Fruit fly (Drosophila melanogaster): ENCODE measurements around the gene ZC3H3.

The ZC3H3 gene

dm6 chr3L:8547104-8547523 lies 37.6 kb upstream of the ZC3H3 start (continued):
- peak; percentile 73 for TF ChIP-seq CG5180 (GFP tag; optimal IDR thresholded peaks at IDR 0.05)
- peak; percentile 79 for TF ChIP-seq CG4820 (GFP tag; optimal IDR thresholded peaks at IDR 0.05)
- TF ChIP-seq CG3163 (GFP tag; optimal IDR thresholded peaks at IDR 0.05) = no peak
- peak; percentile 73 for TF ChIP-seq CG17612 (GFP tag; IDR thresholded peaks at IDR 0.05)
- peak; percentile 80 for TF ChIP-seq caup (GFP tag; optimal IDR thresholded peaks at IDR 0.05; ENCODE audit: severe bottlenecking)
- peak; percentile 70 for TF ChIP-seq Usf (GFP tag; optimal IDR thresholded peaks at IDR 0.05)
- TF ChIP-seq CG1832 (GFP tag; optimal IDR thresholded peaks at IDR 0.05) = no peak
- peak; percentile 53 for TF ChIP-seq Six4 (GFP tag; optimal IDR thresholded peaks at IDR 0.05)
- TF ChIP-seq run (tag; optimal IDR thresholded peaks at IDR 0.05) = peak; percentile 79
- peak; percentile 54; the same call in 1 of the 2 replicates for TF ChIP-seq Oaz (GFP tag; IDR thresholded peaks at IDR 0.05)
- TF ChIP-seq nerfin-1 (tag; optimal IDR thresholded peaks at IDR 0.05) = peak; percentile 79
- TF ChIP-seq her (GFP tag; optimal IDR thresholded peaks at IDR 0.05) = peak; percentile 53
- TF ChIP-seq ap (GFP tag; IDR thresholded peaks at IDR 0.05) = peak; percentile 66
- TF ChIP-seq Meics (GFP tag; optimal IDR thresholded peaks at IDR 0.05) = peak; percentile 92
- TF ChIP-seq pb (GFP tag; optimal IDR thresholded peaks at IDR 0.05) = peak; percentile 59
- peak; percentile 63 for TF ChIP-seq ssp (GFP tag; IDR thresholded peaks at IDR 0.05)
- TF ChIP-seq CG2678 (tag; optimal IDR thresholded peaks at IDR 0.05) = peak; percentile 95
- peak; percentile 55 for TF ChIP-seq en (GFP tag; optimal IDR thresholded peaks at IDR 0.05)
- TF ChIP-seq Mes4 (GFP tag; optimal IDR thresholded peaks at IDR 0.05) = peak; percentile 57
- peak; percentile 51; the same call in 1 of the 2 replicates for TF ChIP-seq CG17328 (GFP tag; IDR thresholded peaks at IDR 0.05)
- TF ChIP-seq nmo (GFP tag; optimal IDR thresholded peaks at IDR 0.05) = peak; percentile 90
- TF ChIP-seq Atf6 (GFP tag; IDR thresholded peaks at IDR 0.05) = peak; percentile 90
- peak; percentile 78 for TF ChIP-seq CG8281 (tag; optimal IDR thresholded peaks at IDR 0.05)
- TF ChIP-seq CG3726 (GFP tag; IDR thresholded peaks at IDR 0.05) = peak; percentile 79; the same call in 1 of the 3 replicates
- TF ChIP-seq pros (GFP tag; optimal IDR thresholded peaks at IDR 0.05) = no peak
- TF ChIP-seq cad (GFP tag; optimal IDR thresholded peaks at IDR 0.05) = no peak
- peak; percentile 69 for TF ChIP-seq Antp (GFP tag; optimal IDR thresholded peaks at IDR 0.05)
- no peak for TF ChIP-seq yki (optimal IDR thresholded peaks at IDR 0.05)
- peak; percentile 55 for TF ChIP-seq CG10321 (GFP tag; IDR thresholded peaks at IDR 0.05)
- peak; percentile 82 for TF ChIP-seq CG12219 (GFP tag; optimal IDR thresholded peaks at IDR 0.05)
- peak; percentile 96 for TF ChIP-seq Med (GFP tag)
- TF ChIP-seq GATAe (GFP tag; conservative IDR thresholded peaks at IDR 0.05) = peak; percentile 64
- TF ChIP-seq bcd (GFP tag; optimal IDR thresholded peaks at IDR 0.05) = peak; percentile 85
- no peak for TF ChIP-seq CG43689 (GFP tag; IDR thresholded peaks at IDR 0.05)
- TF ChIP-seq CG9437 (GFP tag; optimal IDR thresholded peaks at IDR 0.05) = peak; percentile 79
- no peak for TF ChIP-seq Sry-β (GFP tag; optimal IDR thresholded peaks at IDR 0.05)
- TF ChIP-seq fd96Cb (tag; optimal IDR thresholded peaks at IDR 0.05) = peak; percentile 86
- TF ChIP-seq CG14667 (GFP tag; IDR thresholded peaks at IDR 0.05) = peak; percentile 71; the same call in 1 of the 2 replicates
- peak; percentile 76 for TF ChIP-seq CG6654 (GFP tag; optimal IDR thresholded peaks at IDR 0.05)
- peak; percentile 62 for TF ChIP-seq CG6272 (GFP tag; IDR thresholded peaks at IDR 0.05)
- TF ChIP-seq Dp (GFP tag; optimal IDR thresholded peaks at IDR 0.05) = no peak
- TF ChIP-seq CG6791 (GFP tag; IDR thresholded peaks at IDR 0.05; ENCODE audit: partially characterized antibody) = no peak
- peak; percentile 75 for TF ChIP-seq odd (GFP tag; optimal IDR thresholded peaks at IDR 0.05)
- TF ChIP-seq CG10565 (GFP tag; optimal IDR thresholded peaks at IDR 0.05) = peak; percentile 38
- peak; percentile 83 for TF ChIP-seq Xrp1 (GFP tag; IDR thresholded peaks at IDR 0.05)
- peak; percentile 77 for TF ChIP-seq stc (GFP tag; IDR thresholded peaks at IDR 0.05)
- TF ChIP-seq CG13287 (GFP tag; IDR thresholded peaks at IDR 0.05; ENCODE audit: partially characterized antibody) = no peak
- no peak for TF ChIP-seq sima (GFP tag; optimal IDR thresholded peaks at IDR 0.05)
- peak; percentile 26; the same call in 1 of the 2 replicates for TF ChIP-seq CG8765 (GFP tag; IDR thresholded peaks at IDR 0.05)
- TF ChIP-seq cwo (GFP tag; optimal IDR thresholded peaks at IDR 0.05) = peak; percentile 80
- TF ChIP-seq CG6175 (GFP tag; IDR thresholded peaks at IDR 0.05) = 0 out of 3 replicates have a peak, but pooled peaks have one; percentile 58
